Worm (Caenorhabditis elegans): ENCODE measurements around the gene F42A10.6.

- TF ChIP-seq W03F9.2 (tag; optimal IDR thresholded peaks at IDR 0.05) (no peak), him-1 (tag; optimal IDR thresholded peaks at IDR 0.05) (no peak), dao-5 (tag; optimal IDR thresholded peaks at IDR 0.05) (no peak)
These were observed 489 bp downstream of the F42A10.6 start for ce11 chrIII:6176172-6176571.

All from whole organism, L4/young adult.